Fruit fly (Drosophila melanogaster): ENCODE data around the gene Ank.

DNA sequence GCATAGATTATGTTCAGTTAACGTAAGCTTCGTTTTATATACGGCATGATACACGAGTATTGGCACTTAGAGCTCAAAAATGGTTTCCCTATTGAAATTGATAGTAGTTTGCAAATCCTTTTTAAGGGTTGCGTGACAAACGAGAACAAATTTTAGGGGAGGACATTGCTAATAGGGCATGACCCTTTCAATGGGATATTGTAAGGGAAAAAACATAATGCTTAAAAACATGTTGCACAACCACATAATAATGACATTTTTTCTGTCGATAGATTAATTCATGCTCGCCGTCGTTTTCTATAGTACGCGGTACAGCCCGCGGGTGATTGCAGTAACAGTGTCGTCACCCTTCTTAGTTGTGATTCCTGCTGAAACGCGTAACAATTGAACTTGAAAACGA, 44.8 kb downstream of the Ank start:
- TF ChIP-seq CG8478 (optimal IDR thresholded peaks at IDR 0.05) (no peak), EcR (GFP tag; optimal IDR thresholded peaks at IDR 0.05) (no peak), psq (optimal IDR thresholded peaks at IDR 0.05) (no peak), Dll (optimal IDR thresholded peaks at IDR 0.05) (no peak)
